Worm (Caenorhabditis elegans): ENCODE results near the gene col-181.

DNA sequence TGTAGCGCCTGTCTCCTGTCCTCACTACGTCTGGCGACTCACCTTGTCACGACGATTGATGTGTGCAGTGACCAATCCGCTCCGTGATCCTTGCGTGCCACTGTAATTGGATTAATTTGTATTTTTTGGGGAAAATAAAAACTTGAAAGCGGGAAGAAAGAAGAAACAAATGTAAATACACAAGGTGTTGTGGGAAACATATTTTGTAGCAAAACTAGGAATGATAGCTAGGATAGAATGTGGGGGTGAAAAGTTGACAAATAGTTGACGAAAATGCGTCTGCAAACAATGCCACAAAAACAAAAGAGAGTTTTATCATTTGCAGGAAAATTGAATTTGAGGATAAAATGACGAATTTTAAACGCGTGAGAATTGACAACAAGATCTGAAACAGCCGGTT lies 47.8 kb upstream of the col-181 start, which contains the start of gene B0198.3:
- TF ChIP-seq sea-1 (GFP tag; conservative IDR thresholded peaks at IDR 0.05) (no peak), ama-1 (optimal IDR thresholded peaks at IDR 0.05) (no peak), ceh-36 (tag; optimal IDR thresholded peaks at IDR 0.05) (no peak), pes-1 (GFP tag; IDR thresholded peaks at IDR 0.05) (no peak), hnd-1 (tag; optimal IDR thresholded peaks at IDR 0.05) (no peak), F13C5.2 (tag; optimal IDR thresholded peaks at IDR 0.05) (no peak), hmg-4 (GFP tag; optimal IDR thresholded peaks at IDR 0.05) (no peak), tra-4 (tag; optimal IDR thresholded peaks at IDR 0.05) (no peak), hmbx-1 (tag; optimal IDR thresholded peaks at IDR 0.05) (no peak), tbx-37 (GFP tag; conservative IDR thresholded peaks at IDR 0.05) (no peak), tbx-11 (GFP tag; IDR thresholded peaks at IDR 0.05) (no peak), B0310.2 (tag; optimal IDR thresholded peaks at IDR 0.05) (no peak), ets-7 (tag; optimal IDR thresholded peaks at IDR 0.05) (no peak)
